Fruit fly (Drosophila melanogaster) whole organism, embryonic: ENCODE data around the gene meep.

ENCODE experiments used
- CG10543 ChIP-seq: fragments of 200-800 bp; sonication (Bioruptor generic); optimal IDR thresholded peaks from 3 replicates; lab custom pipeline; 2017; ENCODE audit warnings: missing biosample characterization, mild to moderate bottlenecking, missing genetic modification characterization, moderate library complexity
- CG11456 ChIP-seq: fragments of 200-800 bp; sonication (Bioruptor generic); IDR thresholded peaks from 3 replicates; pipeline ENCODE4 v1.3.6; 2022; ENCODE audit warnings: missing biosample characterization, missing genetic modification characterization
- CG11696 ChIP-seq: fragments of 200-800 bp; sonication (Bioruptor generic); IDR thresholded peaks from 2 replicates; pipeline ENCODE4 v1.3.6; 2022; ENCODE audit warnings: missing biosample characterization, missing genetic modification characterization
- CG12104 ChIP-seq: fragments of 200-800 bp; sonication (Bioruptor generic); optimal IDR thresholded peaks from 3 replicates; lab custom pipeline; 2016; ENCODE audit warnings: missing biosample characterization, missing genetic modification characterization
- CG12769 ChIP-seq: fragments of 200-800 bp; sonication (Bioruptor generic); optimal IDR thresholded peaks from 2 replicates; lab custom pipeline; 2019; ENCODE audit warnings: missing biosample characterization, mild to moderate bottlenecking, missing genetic modification characterization, moderate library complexity
- CG13424 ChIP-seq: fragments of 200-800 bp; sonication (Bioruptor generic); optimal IDR thresholded peaks from 2 replicates; lab custom pipeline; 2019; ENCODE audit warnings: missing biosample characterization, mild to moderate bottlenecking, missing genetic modification characterization, moderate library complexity
- CG1529 ChIP-seq: fragments of 200-800 bp; sonication (Bioruptor generic); optimal IDR thresholded peaks from 3 replicates; lab custom pipeline; 2018; ENCODE audit warnings: missing biosample characterization, missing genetic modification characterization
- CG15601 ChIP-seq: fragments of 200-800 bp; sonication (Bioruptor generic); optimal IDR thresholded peaks from 3 replicates; lab custom pipeline; 2019; ENCODE audit warnings: missing biosample characterization, mild to moderate bottlenecking, missing genetic modification characterization, moderate library complexity
- CG15696 ChIP-seq: fragments of 200-800 bp; sonication (Bioruptor generic); optimal IDR thresholded peaks from 2 replicates; lab custom pipeline; 2019; ENCODE audit warnings: missing biosample characterization, mild to moderate bottlenecking, missing genetic modification characterization, moderate library complexity
- CG16815 ChIP-seq: fragments of 200-800 bp; sonication (Bioruptor generic); optimal IDR thresholded peaks from 3 replicates; lab custom pipeline; 2017; ENCODE audit warnings: missing biosample characterization, mild to moderate bottlenecking, missing genetic modification characterization
- CG17385 ChIP-seq: fragments of 200-800 bp; sonication (Bioruptor generic); optimal IDR thresholded peaks from 3 replicates; lab custom pipeline; 2018; ENCODE audit warnings: missing biosample characterization, mild to moderate bottlenecking, missing genetic modification characterization
- CG2678 ChIP-seq: fragments of 200-800 bp; sonication (Bioruptor generic); optimal IDR thresholded peaks from 3 replicates; lab custom pipeline; 2019; ENCODE audit warnings: missing biosample characterization, mild to moderate bottlenecking, missing genetic modification characterization, moderate library complexity
- CG31388 ChIP-seq: fragments of 200-800 bp; sonication (Bioruptor generic); optimal IDR thresholded peaks from 2 replicates; lab custom pipeline; 2016; ENCODE audit warnings: missing biosample characterization, missing genetic modification characterization
- CG3163 ChIP-seq: fragments of 200-800 bp; sonication (Bioruptor generic); optimal IDR thresholded peaks from 3 replicates; lab custom pipeline; 2016; ENCODE audit warnings: missing biosample characterization, missing genetic modification characterization
- CG3995 ChIP-seq: fragments of 200-800 bp; sonication (Bioruptor generic); optimal IDR thresholded peaks from 3 replicates; lab custom pipeline; 2016; ENCODE audit warnings: missing biosample characterization, missing genetic modification characterization
- CG43689 ChIP-seq: fragments of 200-800 bp; sonication (Bioruptor generic); IDR thresholded peaks from 2 replicates; pipeline ENCODE4 v1.3.6; 2022; ENCODE audit warnings: missing biosample characterization, missing genetic modification characterization
- CG6175 ChIP-seq: fragments of 200-800 bp; sonication (Bioruptor generic); IDR thresholded peaks from 3 replicates; pipeline ENCODE4 v1.3.6; 2022; ENCODE audit warnings: missing biosample characterization, missing genetic modification characterization
- CG7357 ChIP-seq: fragments of 200-800 bp; sonication (Bioruptor generic); IDR thresholded peaks from 3 replicates; pipeline ENCODE4 v1.3.6; 2022; ENCODE audit warnings: missing biosample characterization, missing genetic modification characterization
- CG7963 ChIP-seq: fragments of 200-800 bp; sonication (Bioruptor generic); IDR thresholded peaks from 3 replicates; pipeline ENCODE4 v1.3.6; 2022; ENCODE audit warnings: missing biosample characterization, missing genetic modification characterization; ENCODE audit not compliant: partially characterized antibody
- CG8765 ChIP-seq: fragments of 200-800 bp; sonication (Bioruptor generic); IDR thresholded peaks from 2 replicates; pipeline ENCODE4 v1.3.6; 2022; ENCODE audit warnings: missing biosample characterization, missing genetic modification characterization
- CG8924 ChIP-seq: fragments of 200-800 bp; optimal IDR thresholded peaks from 3 replicates; lab custom pipeline; 2019; ENCODE audit warnings: missing biosample characterization, mild to moderate bottlenecking, missing genetic modification characterization, moderate library complexity
- CG9609 ChIP-seq: fragments of 200-800 bp; sonication (Bioruptor generic); optimal IDR thresholded peaks from 3 replicates; lab custom pipeline; 2016; ENCODE audit warnings: missing biosample characterization, missing genetic modification characterization
- CG9932 ChIP-seq: fragments of 200-800 bp; sonication (Bioruptor generic); IDR thresholded peaks from 2 replicates; pipeline ENCODE4 v1.3.6; 2022; ENCODE audit warnings: missing biosample characterization, missing genetic modification characterization
- CoRest ChIP-seq: fragments of 200-800 bp; sonication (Bioruptor generic); optimal IDR thresholded peaks from 3 replicates; lab custom pipeline; 2018; ENCODE audit warnings: missing biosample characterization, mild to moderate bottlenecking, missing genetic modification characterization, moderate library complexity
- CrebB ChIP-seq: fragments of 200-800 bp; sonication (Bioruptor generic); optimal IDR thresholded peaks from 3 replicates; lab custom pipeline; 2018; ENCODE audit warnings: missing biosample characterization, mild to moderate bottlenecking, missing genetic modification characterization
- Deaf1 ChIP-seq: fragments of 200-800 bp; optimal IDR thresholded peaks from 3 replicates; lab custom pipeline; 2019; ENCODE audit warnings: missing biosample characterization, mild to moderate bottlenecking, missing genetic modification characterization, moderate library complexity
- Eip74EF ChIP-seq, 2 experiments: fragments of 200-800 bp in 1 of 2; fragments of >200 bp in 1 of 2; sonication (Bioruptor generic) in 1 of 2; optimal IDR thresholded peaks; 2 replicates each; lab custom pipeline; 2017 to 2019; ENCODE audit warnings: missing biosample characterization in 2 of 2, missing genetic modification characterization in 2 of 2, mild to moderate bottlenecking in 1 of 2, moderate library complexity in 1 of 2
- Ets65A ChIP-seq: fragments of 200-800 bp; sonication (Bioruptor generic); peaks from one replicate; lab custom pipeline; 2016; ENCODE audit warnings: missing biosample characterization, missing genetic modification characterization
- H15 ChIP-seq: fragments of 200-800 bp; sonication (Bioruptor generic); IDR thresholded peaks from 3 replicates; pipeline ENCODE4 v1.3.6; 2022; ENCODE audit warnings: missing biosample characterization, missing genetic modification characterization
- H2.0 ChIP-seq: fragments of 200-800 bp; sonication (Bioruptor generic); IDR thresholded peaks from 2 replicates; pipeline ENCODE4 v1.3.6; 2022; ENCODE audit warnings: missing biosample characterization, missing genetic modification characterization
- Lhr ChIP-seq: fragments of 200-800 bp; sonication (Bioruptor generic); optimal IDR thresholded peaks from 3 replicates; lab custom pipeline; 2017; ENCODE audit warnings: mild to moderate bottlenecking, missing biosample characterization, missing genetic modification reagents, missing genetic modification characterization
- Mes4 ChIP-seq: fragments of 200-800 bp; sonication (Bioruptor generic); optimal IDR thresholded peaks from 2 replicates; lab custom pipeline; 2016; ENCODE audit warnings: missing biosample characterization, missing genetic modification characterization
- Opbp ChIP-seq: fragments of 200-800 bp; sonication (Bioruptor generic); IDR thresholded peaks from 3 replicates; pipeline ENCODE4 v1.3.6; 2022; ENCODE audit warnings: missing biosample characterization, missing genetic modification characterization; ENCODE audit not compliant: partially characterized antibody
- Stat92E ChIP-seq, 3 experiments: fragments of >200 bp in 2 of 3; fragments of 200-800 bp in 1 of 3; sonication (Bioruptor generic) in 1 of 3; optimal IDR thresholded peaks; 2 replicates each; lab custom pipeline; 2017 to 2019; ENCODE audit warnings: missing biosample characterization in 3 of 3, missing genetic modification characterization in 3 of 3, mild to moderate bottlenecking in 1 of 3, moderate library complexity in 1 of 3
- TFAM ChIP-seq: fragments of 200-800 bp; sonication (Bioruptor generic); optimal IDR thresholded peaks from 2 replicates; lab custom pipeline; 2017; ENCODE audit warnings: missing biosample characterization, missing genetic modification characterization, inconsistent platforms
- Trl ChIP-seq, 3 experiments: fragments of >200 bp in 2 of 3; fragments of 200-800 bp in 1 of 3; sonication (Bioruptor generic) in 1 of 3; optimal IDR thresholded peaks; 2 replicates in 1 of 3; 3 replicates in 2 of 3; lab custom pipeline; 2016 to 2017; ENCODE audit warnings: missing biosample characterization in 1 of 3, missing genetic modification characterization in 1 of 3
- chif ChIP-seq, 2 experiments: fragments of 200-800 bp; sonication (Bioruptor generic); optimal IDR thresholded peaks; 3 replicates each; lab custom pipeline; 2016; ENCODE audit warnings: missing biosample characterization in 2 of 2, missing genetic modification characterization in 2 of 2
- chn ChIP-seq: fragments of 200-800 bp; sonication (Bioruptor generic); optimal IDR thresholded peaks from 2 replicates; lab custom pipeline; 2016; ENCODE audit warnings: missing biosample characterization, missing genetic modification characterization
- dimm ChIP-seq: fragments of 200-800 bp; sonication (Bioruptor generic); IDR thresholded peaks from 2 replicates; pipeline ENCODE4 v1.3.6; 2022; ENCODE audit warnings: missing biosample characterization, missing genetic modification characterization
- disco-r ChIP-seq: fragments of 200-800 bp; sonication (Bioruptor generic); optimal IDR thresholded peaks from 2 replicates; lab custom pipeline; 2016; ENCODE audit warnings: missing biosample characterization, missing genetic modification characterization
- emc ChIP-seq: fragments of 200-800 bp; sonication (Bioruptor generic); optimal IDR thresholded peaks from 2 replicates; lab custom pipeline; 2016; ENCODE audit warnings: missing biosample characterization, missing genetic modification characterization
- eve ChIP-seq, 2 experiments: fragments of >200 bp; optimal IDR thresholded peaks; 2 replicates each; lab custom pipeline; 2017; ENCODE audit warnings: missing biosample characterization in 2 of 2, missing genetic modification characterization in 2 of 2
- gcm ChIP-seq: fragments of 200-800 bp; sonication (Bioruptor generic); optimal IDR thresholded peaks from 2 replicates; lab custom pipeline; 2019; ENCODE audit warnings: missing biosample characterization, mild to moderate bottlenecking, missing genetic modification characterization, moderate library complexity
- lilli ChIP-seq: fragments of 200-800 bp; sonication (Bioruptor generic); optimal IDR thresholded peaks from 3 replicates; lab custom pipeline; 2016; ENCODE audit warnings: missing biosample characterization, missing genetic modification characterization
- org-1 ChIP-seq: fragments of 200-800 bp; sonication (Bioruptor generic); optimal IDR thresholded peaks from 2 replicates; lab custom pipeline; 2017; ENCODE audit warnings: missing biosample characterization, missing genetic modification characterization
- pita ChIP-seq: fragments of 200-800 bp; sonication (Bioruptor generic); optimal IDR thresholded peaks from 2 replicates; lab custom pipeline; 2017; ENCODE audit warnings: missing biosample characterization, mild to moderate bottlenecking, missing genetic modification characterization
- sim ChIP-seq: fragments of 200-800 bp; sonication (Bioruptor generic); IDR thresholded peaks from 2 replicates; pipeline ENCODE4 v1.3.6; 2022; ENCODE audit warnings: missing biosample characterization, missing genetic modification characterization
- tin ChIP-seq: fragments of 200-800 bp; sonication (Bioruptor generic); optimal IDR thresholded peaks from 3 replicates; lab custom pipeline; 2016; ENCODE audit warnings: missing biosample characterization, missing genetic modification characterization
- tna ChIP-seq: fragments of 200-800 bp; sonication (Bioruptor generic); IDR thresholded peaks from 2 replicates; pipeline ENCODE4 v1.3.6; 2022; ENCODE audit warnings: missing biosample characterization, missing genetic modification characterization; ENCODE audit not compliant: partially characterized antibody
- zen ChIP-seq: fragments of 200-800 bp; sonication (Bioruptor generic); optimal IDR thresholded peaks from 3 replicates; lab custom pipeline; 2018; ENCODE audit warnings: missing biosample characterization, mild to moderate bottlenecking, missing genetic modification characterization, moderate library complexity

meep gene

dm6 chr3L:1166266-1166665, 36.6 kb downstream of the meep start (continued):
- TF ChIP-seq H15 (GFP tag; lab: Robert Waterston, UW) (0 out of 3 replicates have a peak, but pooled peaks have one; percentile 35), CG31388 (GFP tag; lab: Kevin White, UChicago) (no peak), Ets65A (GFP tag; lab: Kevin White, UChicago) (no peak), eve (GFP tag; optimal IDR thresholded peaks at IDR 0.05; lab: Kevin White, UChicago) (no peak), CG3163 (peak; percentile 7), Mes4 (GFP tag; lab: Kevin White, UChicago) (peak; percentile 29), tna (no peak), emc (GFP tag; lab: Kevin White, UChicago) (no peak), chif (GFP tag; optimal IDR thresholded peaks at IDR 0.05; lab: Kevin White, UChicago) (peak in 1 of 2 experiments; percentile 6), CG6175 (no peak), CG15696 (tag; lab: Kevin White, UChicago) (peak; percentile 90), CG7357 (GFP tag; lab: Robert Waterston, UW) (no peak), Stat92E (GFP tag; optimal IDR thresholded peaks at IDR 0.05; lab: Kevin White, UChicago) (no peak), gcm (GFP tag; lab: Kevin White, UChicago) (peak; percentile 65), CG8924 (peak; percentile 24), pita (GFP tag; lab: Kevin White, UChicago) (no peak), CG13424 (tag; lab: Kevin White, UChicago) (peak; percentile 61), CG11696 (GFP tag; lab: Robert Waterston, UW) (no peak), CG9609 (GFP tag; lab: Kevin White, UChicago) (no peak), H2.0 (GFP tag; lab: Robert Waterston, UW) (no peak; the same call in 1 of the 2 replicates), CG12104 (GFP tag; lab: Kevin White, UChicago) (peak; percentile 54), CG15601 (tag; lab: Kevin White, UChicago) (peak; percentile 92), lilli (GFP tag; lab: Kevin White, UChicago) (no peak), CG17385 (GFP tag; lab: Kevin White, UChicago) (peak; percentile 59), CG11456 (GFP tag; lab: Robert Waterston, UW) (no peak), CG1529 (GFP tag; lab: Kevin White, UChicago) (peak; percentile 84), disco-r (GFP tag; lab: Kevin White, UChicago) (no peak), Eip74EF (GFP tag; optimal IDR thresholded peaks at IDR 0.05; lab: Kevin White, UChicago) (peak in 1 of 2 experiments; percentile 8), Deaf1 (no peak), CG2678 (tag; lab: Kevin White, UChicago) (peak; percentile 72), CG16815 (GFP tag; lab: Kevin White, UChicago) (no peak), CoRest (tag; lab: Kevin White, UChicago) (peak; percentile 40), CG12769 (tag; lab: Kevin White, UChicago) (no peak), CG43689 (GFP tag; lab: Robert Waterston, UW) (no peak), CG7963 (no peak), zen (tag; lab: Kevin White, UChicago) (peak; percentile 71), CG3995 (no peak), CG8765 (GFP tag; lab: Robert Waterston, UW) (no peak), org-1 (GFP tag; lab: Kevin White, UChicago) (peak; percentile 52), Opbp (GFP tag; lab: Robert Waterston, UW) (no peak), tin (no peak), CrebB (tag; lab: Kevin White, UChicago) (peak; percentile 63), CG9932 (no peak), chn (no peak), TFAM (GFP tag; lab: Kevin White, UChicago) (peak; percentile 50), sim (GFP tag; lab: Robert Waterston, UW) (peak; percentile 86), Lhr (GFP tag; lab: Kevin White, UChicago) (peak; percentile 82), dimm (no peak), CG10543 (GFP tag; lab: Kevin White, UChicago) (peak; percentile 50), Trl (optimal IDR thresholded peaks at IDR 0.05; lab: Kevin White, UChicago) (no peak), Trl (GFP tag; optimal IDR thresholded peaks at IDR 0.05; lab: Kevin White, UChicago) (no peak)
